ENCODE assay signal across 2 fruit fly cellular contexts in the genomic region with DNA sequence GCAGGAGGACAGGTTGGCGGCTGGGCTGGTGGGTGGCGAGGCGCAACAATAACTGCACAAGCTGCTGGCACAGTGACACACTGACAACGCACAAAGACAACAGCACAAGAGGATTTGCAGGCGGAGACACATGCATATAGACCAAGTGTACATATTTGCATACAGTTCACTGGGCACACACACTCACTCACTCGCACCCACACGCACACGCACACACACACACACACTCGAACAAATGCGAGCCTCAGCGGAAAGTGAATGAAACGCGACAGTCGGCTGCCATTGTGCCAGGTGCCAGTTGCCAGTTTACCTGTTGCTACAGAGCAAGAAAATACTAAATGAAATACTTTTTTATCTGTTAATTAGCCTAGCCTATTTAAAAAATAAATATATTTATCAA.
TF ChIP-seq lines count a peak whose summit lies in the region.

No protein-coding gene starts in this region.

- TF ChIP-seq CTCF in whole organism, embryonic (GFP tag; optimal IDR thresholded peaks at IDR 0.05; lab: Kevin White, UChicago) = no peak

TF ChIP-seq in whole organism, embryonic, 481 proteins besides CTCF, POLR2A, EP300 and RAD21:
- peak; percentile 54 for TF ChIP-seq Ets65A (GFP tag; lab: Kevin White, UChicago)
- TF ChIP-seq Hr39 (optimal IDR thresholded peaks at IDR 0.05; lab: Kevin White, UChicago) = peak; percentile 35
- no peak for TF ChIP-seq Chrac-16 (GFP tag; optimal IDR thresholded peaks at IDR 0.05; lab: Kevin White, UChicago)

TF ChIP-seq in whole organism, wandering third instar larva, 38 proteins besides CTCF, POLR2A, EP300 and RAD21:
- no peak for TF ChIP-seq sage (GFP tag; optimal IDR thresholded peaks at IDR 0.05; lab: Kevin White, UChicago)
- peak; percentile 52 for TF ChIP-seq Dfd (GFP tag; optimal IDR thresholded peaks at IDR 0.05; lab: Kevin White, UChicago)
